Fruit fly (Drosophila melanogaster) whole organism, wandering third instar larva: ENCODE data around the gene CG9289.

Experiments
- Hnf4 ChIP-seq: fragments of 200-800 bp; sonication (Bioruptor generic); optimal IDR thresholded peaks from 2 replicates; lab custom pipeline; 2016; ENCODE audit warnings: missing biosample characterization, mild to moderate bottlenecking, missing genetic modification characterization
- Jra ChIP-seq: sonication (Bioruptor generic); optimal IDR thresholded peaks from 2 replicates; lab custom pipeline; 2016; ENCODE audit warnings: missing biosample characterization, missing genetic modification characterization
- Myc ChIP-seq: fragments of >200 bp; optimal IDR thresholded peaks from 2 replicates; lab custom pipeline; 2017
- OdsH ChIP-seq: fragments of 200-800 bp; sonication (Bioruptor generic); optimal IDR thresholded peaks from 2 replicates; lab custom pipeline; 2016; ENCODE audit warnings: missing biosample characterization, mild to moderate bottlenecking, missing genetic modification characterization
- Rel ChIP-seq, 2 experiments: fragments of 200-800 bp; sonication (Bioruptor generic) in 1 of 2; optimal IDR thresholded peaks; 2 replicates in 1 of 2; 3 replicates in 1 of 2; lab custom pipeline; 2016 to 2019; ENCODE audit warnings: mild to moderate bottlenecking in 2 of 2, missing biosample characterization in 2 of 2, missing genetic modification characterization in 2 of 2, moderate library complexity in 1 of 2
- Sp1 ChIP-seq: fragments of 200-800 bp; sonication (Bioruptor generic); optimal IDR thresholded peaks from 3 replicates; lab custom pipeline; 2019; ENCODE audit warnings: missing biosample characterization, mild to moderate bottlenecking, missing genetic modification characterization, moderate library complexity
- brk ChIP-seq: fragments of 200-800 bp; sonication (Bioruptor generic); optimal IDR thresholded peaks from 2 replicates; lab custom pipeline; 2016; ENCODE audit warnings: missing biosample characterization, mild to moderate bottlenecking, missing genetic modification characterization
- dmrt93B ChIP-seq: fragments of 200-800 bp; sonication (Bioruptor generic); optimal IDR thresholded peaks from 2 replicates; lab custom pipeline; 2018; ENCODE audit warnings: missing biosample characterization, mild to moderate bottlenecking, missing genetic modification characterization
- ey ChIP-seq: fragments of 200-800 bp; sonication (Bioruptor generic); optimal IDR thresholded peaks from 2 replicates; lab custom pipeline; 2016; ENCODE audit warnings: missing biosample characterization, missing genetic modification characterization
- lola ChIP-seq: fragments of >200 bp; optimal IDR thresholded peaks from 2 replicates; lab custom pipeline; 2017; ENCODE audit warnings: missing biosample characterization, missing genetic modification characterization
- pan ChIP-seq: fragments of >200 bp; optimal IDR thresholded peaks from 2 replicates; lab custom pipeline; 2017
- sv ChIP-seq: fragments of 200-800 bp; sonication (Bioruptor generic); optimal IDR thresholded peaks from 3 replicates; lab custom pipeline; 2016; ENCODE audit warnings: missing biosample characterization, missing genetic modification characterization
- usp ChIP-seq: fragments of >200 bp; optimal IDR thresholded peaks from 2 replicates; lab custom pipeline; 2017; ENCODE audit warnings: missing biosample characterization, missing genetic modification characterization

DNA sequence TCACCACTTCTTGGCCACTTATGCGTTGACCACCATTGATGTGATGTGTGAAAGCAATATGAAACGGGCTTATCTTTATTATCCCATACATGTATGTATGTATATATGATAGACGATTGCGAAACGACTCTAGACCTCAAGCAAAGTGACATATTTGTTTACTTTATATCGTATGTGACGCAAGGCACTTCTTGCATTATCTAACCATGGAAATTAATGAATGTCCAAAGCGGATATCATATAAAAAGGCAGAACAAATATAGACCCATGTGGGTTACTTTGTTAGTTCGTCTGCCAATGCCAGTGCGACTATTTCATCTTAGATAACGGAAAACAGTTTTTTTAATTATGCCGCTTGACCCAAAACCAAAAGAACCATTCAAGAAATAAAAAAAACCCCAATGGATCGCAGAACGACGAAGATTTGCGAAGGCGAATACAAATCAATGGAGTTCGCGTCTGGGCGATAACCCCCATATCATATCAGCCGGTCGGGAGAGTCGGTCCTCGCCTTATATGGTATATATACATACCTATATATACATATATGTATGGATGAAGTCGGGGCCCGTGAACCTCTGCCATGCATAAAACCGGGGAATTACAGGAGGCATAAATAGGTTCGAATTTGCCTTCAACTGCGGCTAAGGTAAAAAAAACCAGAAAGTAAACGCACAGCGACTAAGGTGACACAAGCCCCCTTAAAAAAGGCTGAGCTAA lies 18.9 kb upstream of the CG9289 start:
- TF ChIP-seq Hnf4 (GFP tag; lab: Kevin White, UChicago) (no peak), OdsH (no peak), ey (GFP tag; lab: Kevin White, UChicago) (no peak), sv (GFP tag; lab: Kevin White, UChicago) (no peak), Sp1 (GFP tag; lab: Kevin White, UChicago) (no peak), pan (no peak), lola (GFP tag; lab: Kevin White, UChicago) (no peak), Rel (GFP tag; optimal IDR thresholded peaks at IDR 0.05; lab: Kevin White, UChicago) (no peak), Rel (tag; optimal IDR thresholded peaks at IDR 0.05; lab: Kevin White, UChicago) (peak; percentile 98), usp (no peak), Myc (no peak), Jra (GFP tag; lab: Kevin White, UChicago) (no peak), dmrt93B (no peak), brk (GFP tag; lab: Kevin White, UChicago) (no peak)
